Worm (Caenorhabditis elegans) whole organism, L1 larva: Measurements from ENCODE around the gene F47B7.3.

Experiments used
- C16A3.4 ChIP-seq: fragments of 150-350 bp; optimal IDR thresholded peaks from 2 replicates; lab custom pipeline; 2014; ENCODE audit warnings: missing biosample characterization, missing genetic modification characterization
- F16B12.6 ChIP-seq: fragments of 150-350 bp; optimal IDR thresholded peaks from 2 replicates; lab custom pipeline; 2014; ENCODE audit warnings: missing biosample characterization, missing genetic modification characterization
- alr-1 ChIP-seq: fragments of 200-800 bp; sonication (Bioruptor generic); optimal IDR thresholded peaks from 2 replicates; lab custom pipeline; 2018; ENCODE audit warnings: borderline replicate concordance, mild to moderate bottlenecking, missing genetic modification characterization, missing compliant biosample characterization
- blmp-1 ChIP-seq: fragments of 150-350 bp; optimal IDR thresholded peaks from 2 replicates; lab custom pipeline; 2014; ENCODE audit warnings: missing biosample characterization, missing genetic modification characterization
- ceh-82 ChIP-seq, 3 experiments: fragments of 150-350 bp in 1 of 3; sonication (generic microtip) in 2 of 3; optimal IDR thresholded peaks; 2 replicates each; lab custom pipeline; 2014 to 2017; ENCODE audit warnings: missing biosample characterization in 3 of 3, missing genetic modification characterization in 3 of 3
- ceh-88 ChIP-seq: fragments of 200-800 bp; sonication (Bioruptor generic); IDR thresholded peaks from 2 replicates; pipeline ENCODE4 v1.3.6; 2022; ENCODE audit warnings: missing genetic modification characterization, missing compliant biosample characterization
- dpl-1 ChIP-seq, 3 experiments: fragments of 150-350 bp in 2 of 3; sonication (generic microtip) in 1 of 3; optimal IDR thresholded peaks; 2 replicates each; lab custom pipeline; 2014 to 2017; ENCODE audit warnings: missing biosample characterization in 3 of 3, missing genetic modification characterization in 3 of 3, missing genetic modification reagents in 3 of 3
- dsc-1 ChIP-seq: sonication (generic microtip); optimal IDR thresholded peaks from 2 replicates; lab custom pipeline; 2016; ENCODE audit warnings: mild to moderate bottlenecking, missing genetic modification characterization, missing compliant biosample characterization
- efl-1 ChIP-seq, 4 experiments: fragments of 150-350 bp; optimal IDR thresholded peaks in 3 of 4; peaks in 1 of 4; 1 replicate in 1 of 4; 2 replicates in 3 of 4; lab custom pipeline; 2014; ENCODE audit warnings: missing biosample characterization in 2 of 4, missing genetic modification characterization in 2 of 4, missing genetic modification reagents in 2 of 4
- efl-3 ChIP-seq: fragments of 200-800 bp; sonication (Bioruptor generic); optimal IDR thresholded peaks from 2 replicates; lab custom pipeline; 2018; ENCODE audit warnings: mild to moderate bottlenecking, missing genetic modification characterization, missing compliant biosample characterization
- elt-3 ChIP-seq, 6 experiments: fragments of 150-350 bp in 1 of 6; sonication (generic microtip); optimal IDR thresholded peaks; 2 replicates each; lab custom pipeline; 2017 to 2018; ENCODE audit warnings: missing biosample characterization in 6 of 6, missing genetic modification characterization in 6 of 6, inconsistent platforms in 1 of 6
- fkh-10 ChIP-seq: sonication (generic microtip); optimal IDR thresholded peaks from 2 replicates; lab custom pipeline; 2017; ENCODE audit warnings: missing biosample characterization, missing genetic modification reagents, missing genetic modification characterization
- hlh-4 ChIP-seq: sonication (generic microtip); optimal IDR thresholded peaks from 2 replicates; lab custom pipeline; 2016; ENCODE audit warnings: mild to moderate bottlenecking, missing genetic modification characterization, missing compliant biosample characterization
- irx-1 ChIP-seq: sonication (generic microtip); optimal IDR thresholded peaks from 2 replicates; lab custom pipeline; 2016; ENCODE audit warnings: missing genetic modification characterization, missing compliant biosample characterization
- jun-1 ChIP-seq: fragments of 150-350 bp; optimal IDR thresholded peaks from 2 replicates; lab custom pipeline; 2014; ENCODE audit warnings: missing biosample characterization, missing genetic modification reagents, missing genetic modification characterization
- lin-14 ChIP-seq: fragments of 200-800 bp; sonication (Bioruptor generic); optimal IDR thresholded peaks from 2 replicates; lab custom pipeline; 2018; ENCODE audit warnings: mild to moderate bottlenecking, missing genetic modification characterization, moderate library complexity, missing compliant biosample characterization
- lin-35 ChIP-seq, 2 experiments: fragments of 150-350 bp; optimal IDR thresholded peaks; 2 replicates each; lab custom pipeline; 2014; ENCODE audit warnings: missing biosample characterization in 2 of 2, missing genetic modification characterization in 2 of 2, missing genetic modification reagents in 2 of 2
- lin-39 ChIP-seq: fragments of 150-350 bp; optimal IDR thresholded peaks from 2 replicates; lab custom pipeline; 2014; ENCODE audit warnings: missing biosample characterization, missing genetic modification reagents, missing genetic modification characterization
- lir-3 ChIP-seq: sonication (generic microtip); optimal IDR thresholded peaks from 2 replicates; lab custom pipeline; 2016; ENCODE audit warnings: mild to moderate bottlenecking, missing genetic modification characterization, moderate library complexity, missing compliant biosample characterization; ENCODE audit not compliant: poor library complexity
- lsy-2 ChIP-seq, 2 experiments: fragments of 150-350 bp; optimal IDR thresholded peaks; 2 replicates each; lab custom pipeline; 2014; ENCODE audit warnings: missing biosample characterization in 2 of 2, missing genetic modification characterization in 2 of 2
- mab-9 ChIP-seq: fragments of 200-800 bp; sonication (Bioruptor generic); IDR thresholded peaks from 2 replicates; pipeline ENCODE4 v1.3.6; 2022; ENCODE audit warnings: missing genetic modification reagents, missing genetic modification characterization, missing compliant biosample characterization
- mdl-1 ChIP-seq, 2 experiments: fragments of 150-350 bp; optimal IDR thresholded peaks; 2 replicates each; lab custom pipeline; 2014 to 2017; ENCODE audit warnings: missing biosample characterization in 2 of 2, missing genetic modification characterization in 2 of 2, inconsistent platforms in 1 of 2
- mep-1 ChIP-seq: fragments of 150-350 bp; optimal IDR thresholded peaks from 2 replicates; lab custom pipeline; 2014; ENCODE audit warnings: missing biosample characterization, missing genetic modification characterization
- nhr-19 ChIP-seq: fragments of 200-800 bp; sonication (Bioruptor generic); conservative IDR thresholded peaks from 2 replicates; pipeline ENCODE4 v1.3.6; 2022; ENCODE audit warnings: missing genetic modification characterization, missing compliant biosample characterization
- nhr-20 ChIP-seq: sonication (generic microtip); optimal IDR thresholded peaks from 2 replicates; lab custom pipeline; 2016; ENCODE audit warnings: mild to moderate bottlenecking, missing genetic modification characterization, missing compliant biosample characterization
- nhr-237 ChIP-seq: fragments of 150-350 bp; optimal IDR thresholded peaks from 2 replicates; lab custom pipeline; 2014; ENCODE audit warnings: missing biosample characterization, missing genetic modification characterization
- nhr-47 ChIP-seq: sonication (generic microtip); optimal IDR thresholded peaks from 2 replicates; lab custom pipeline; 2016; ENCODE audit warnings: mild to moderate bottlenecking, missing genetic modification characterization, moderate library complexity, missing compliant biosample characterization
- nhr-71 ChIP-seq: sonication (generic microtip); optimal IDR thresholded peaks from 2 replicates; lab custom pipeline; 2016; ENCODE audit warnings: mild to moderate bottlenecking, missing genetic modification characterization, moderate library complexity, missing compliant biosample characterization
- nhr-77 ChIP-seq: fragments of 150-350 bp; optimal IDR thresholded peaks from 2 replicates; lab custom pipeline; 2014; ENCODE audit warnings: missing biosample characterization, missing genetic modification characterization
- nhr-84 ChIP-seq: sonication (generic microtip); optimal IDR thresholded peaks from 2 replicates; lab custom pipeline; 2017; ENCODE audit warnings: missing biosample characterization, missing genetic modification characterization
- nhr-85 ChIP-seq: sonication (generic microtip); peaks from one replicate; lab custom pipeline; 2016; ENCODE audit warnings: missing genetic modification characterization, inconsistent platforms, missing compliant biosample characterization
- nhr-90 ChIP-seq: sonication (generic microtip); optimal IDR thresholded peaks from 2 replicates; lab custom pipeline; 2016; ENCODE audit warnings: mild to moderate bottlenecking, missing genetic modification characterization, missing compliant biosample characterization; ENCODE audit not compliant: poor library complexity
- pax-3 ChIP-seq: fragments of 200-800 bp; sonication (Bioruptor generic); optimal IDR thresholded peaks from 2 replicates; lab custom pipeline; 2018; ENCODE audit warnings: mild to moderate bottlenecking, missing genetic modification characterization, moderate library complexity, missing compliant biosample characterization
- rnt-1 ChIP-seq: sonication (generic microtip); optimal IDR thresholded peaks from 2 replicates; lab custom pipeline; 2016; ENCODE audit warnings: mild to moderate bottlenecking, missing genetic modification characterization, moderate library complexity, missing compliant biosample characterization
- snu-23 ChIP-seq: sonication (generic microtip); optimal IDR thresholded peaks from 2 replicates; lab custom pipeline; 2016; ENCODE audit warnings: missing genetic modification characterization, missing compliant biosample characterization
- swsn-7 ChIP-seq: sonication (generic microtip); optimal IDR thresholded peaks from 2 replicates; lab custom pipeline; 2016; ENCODE audit warnings: missing genetic modification characterization, missing compliant biosample characterization
- tbx-2 ChIP-seq: sonication (generic microtip); optimal IDR thresholded peaks from 2 replicates; lab custom pipeline; 2016; ENCODE audit warnings: missing genetic modification characterization, missing compliant biosample characterization
- unc-130 ChIP-seq: fragments of 150-350 bp; optimal IDR thresholded peaks from 2 replicates; lab custom pipeline; 2017; ENCODE audit warnings: missing biosample characterization, missing genetic modification characterization, inconsistent platforms
- xbp-1 ChIP-seq: sonication (generic microtip); optimal IDR thresholded peaks from 2 replicates; lab custom pipeline; 2016; ENCODE audit warnings: missing genetic modification characterization, missing compliant biosample characterization
- zip-4 ChIP-seq: fragments of 200-800 bp; sonication (Bioruptor generic); optimal IDR thresholded peaks from 2 replicates; lab custom pipeline; 2018; ENCODE audit warnings: mild to moderate bottlenecking, missing genetic modification characterization, moderate library complexity, missing compliant biosample characterization
- ztf-11 ChIP-seq, 2 experiments: sonication (generic microtip); optimal IDR thresholded peaks; 2 replicates each; lab custom pipeline; 2016 to 2017; ENCODE audit warnings: missing genetic modification characterization in 2 of 2, missing biosample characterization in 1 of 2, missing compliant biosample characterization in 1 of 2
- ztf-4 ChIP-seq: fragments of 150-350 bp; optimal IDR thresholded peaks from 2 replicates; lab custom pipeline; 2014; ENCODE audit warnings: missing biosample characterization, missing genetic modification characterization

F47B7.3 gene

DNA sequence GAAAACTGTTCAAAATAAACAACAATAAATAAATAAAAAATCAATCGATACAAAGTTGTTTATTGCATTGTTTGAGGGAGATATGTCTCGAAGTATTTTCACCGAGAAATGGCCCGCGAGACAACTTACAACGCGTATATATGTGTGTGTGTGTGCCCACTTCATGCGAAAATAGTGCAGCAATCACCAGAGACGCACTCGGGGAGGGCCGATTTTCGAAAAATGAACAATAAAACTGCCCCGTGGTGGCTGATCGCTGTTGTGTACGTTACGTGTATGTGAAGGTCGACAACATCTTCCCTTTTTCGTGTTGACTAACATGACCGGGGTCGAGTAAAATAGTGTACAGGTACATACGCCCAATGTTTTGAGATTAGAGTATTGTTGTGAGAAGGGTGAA lies 24.3 kb upstream of the F47B7.3 start (continued):
- TF ChIP-seq swsn-7 (tag; lab: Kevin White, UChicago) (peak; percentile 70), snu-23 (GFP tag; lab: Kevin White, UChicago) (peak; percentile 88), efl-1 (optimal IDR thresholded peaks at IDR 0.05; lab: Kevin White, UChicago) (peak; percentile 7 to 21), efl-1 (GFP tag; optimal IDR thresholded peaks at IDR 0.05 in 1 of 2; lab: Kevin White, UChicago) (peak in 1 of 2 experiments; percentile 91), ceh-88 (GFP tag; lab: Robert Waterston, UW) (peak; percentile 44; the same call in 1 of the 2 replicates), unc-130 (tag; lab: Kevin White, UChicago) (peak; percentile 29), alr-1 (tag; lab: Kevin White, UChicago) (no peak), nhr-237 (tag; lab: Kevin White, UChicago) (no peak), dpl-1 (GFP tag; optimal IDR thresholded peaks at IDR 0.05; lab: Kevin White, UChicago) (peak in 2 of 3 experiments; percentile 2 to 18), lin-39 (no peak), nhr-84 (no peak), nhr-77 (tag; lab: Kevin White, UChicago) (no peak)

ce11 chrX:3787431-3788076 lies 23.4 kb upstream of the F47B7.3 start, which contains the start of gene pmpl-1:
pmpl-1 (plus strand) TSS chrX:3788026.
- TF ChIP-seq lin-35 (GFP tag; optimal IDR thresholded peaks at IDR 0.05; lab: Kevin White, UChicago): peak; percentile 34
- TF ChIP-seq nhr-85 (tag; lab: Kevin White, UChicago): peak; percentile 95
- peak; percentile 51 for TF ChIP-seq nhr-47 (tag; lab: Kevin White, UChicago)
- peak in 1 of 2 experiments; percentile 73 for TF ChIP-seq mdl-1 (tag; optimal IDR thresholded peaks at IDR 0.05; lab: Kevin White, UChicago)
- no peak for TF ChIP-seq F16B12.6
- TF ChIP-seq swsn-7 (tag; lab: Kevin White, UChicago): peak; percentile 21
- TF ChIP-seq zip-4 (GFP tag; lab: Kevin White, UChicago): no peak
- peak in 3 of 6 experiments; percentile 28 to 67 (median 48) for TF ChIP-seq elt-3 (tag; optimal IDR thresholded peaks at IDR 0.05; lab: Kevin White, UChicago)
- peak; percentile 31; the same call in 1 of the 2 replicates for TF ChIP-seq nhr-19 (GFP tag; lab: Robert Waterston, UW)
- peak; percentile 81 for TF ChIP-seq nhr-20
- TF ChIP-seq blmp-1 (tag; lab: Kevin White, UChicago): peak; percentile 39
- peak; percentile 72 for TF ChIP-seq nhr-90
- peak in 2 of 3 experiments; percentile 8 to 17 for TF ChIP-seq ceh-82 (tag; optimal IDR thresholded peaks at IDR 0.05; lab: Kevin White, UChicago)
- peak; percentile 89 for TF ChIP-seq lin-14 (GFP tag; lab: Kevin White, UChicago)
- peak; percentile 80 for TF ChIP-seq nhr-71 (tag; lab: Kevin White, UChicago)
- peak; percentile 50 for TF ChIP-seq tbx-2 (tag; lab: Kevin White, UChicago)
- peak; percentile 33 to 53 for TF ChIP-seq lsy-2 (tag; optimal IDR thresholded peaks at IDR 0.05; lab: Kevin White, UChicago)
- peak; percentile 80 for TF ChIP-seq snu-23 (GFP tag; lab: Kevin White, UChicago)
- TF ChIP-seq lir-3 (tag; lab: Kevin White, UChicago): no peak
- TF ChIP-seq hlh-4 (tag; lab: Kevin White, UChicago): no peak
- peak in 2 of 3 experiments; percentile 4 to 11 for TF ChIP-seq dpl-1 (GFP tag; optimal IDR thresholded peaks at IDR 0.05; lab: Kevin White, UChicago)
- peak; percentile 44 for TF ChIP-seq C16A3.4 (tag; lab: Kevin White, UChicago)
- no peak for TF ChIP-seq ztf-4 (tag; lab: Kevin White, UChicago)
- peak; percentile 79 for TF ChIP-seq mep-1 (tag; lab: Kevin White, UChicago)
- peak; percentile 32 for TF ChIP-seq xbp-1 (tag; lab: Kevin White, UChicago)
- TF ChIP-seq fkh-10 (GFP tag; lab: Kevin White, UChicago): no peak
- peak in 1 of 2 experiments; percentile 11 for TF ChIP-seq ztf-11 (tag; optimal IDR thresholded peaks at IDR 0.05; lab: Kevin White, UChicago)
- TF ChIP-seq unc-130 (tag; lab: Kevin White, UChicago): peak; percentile 50
- TF ChIP-seq efl-3 (GFP tag; lab: Kevin White, UChicago): no peak
- TF ChIP-seq rnt-1 (tag; lab: Kevin White, UChicago): peak; percentile 50
- no peak for TF ChIP-seq nhr-84
- no peak for TF ChIP-seq mab-9 (GFP tag; lab: Robert Waterston, UW)
- TF ChIP-seq pax-3 (tag; lab: Kevin White, UChicago): peak; percentile 0
- no peak for TF ChIP-seq efl-1 (optimal IDR thresholded peaks at IDR 0.05; lab: Kevin White, UChicago)
- TF ChIP-seq efl-1 (GFP tag; optimal IDR thresholded peaks at IDR 0.05 in 1 of 2; lab: Kevin White, UChicago): peak in 1 of 2 experiments; percentile 86
- peak; percentile 23 for TF ChIP-seq dsc-1 (tag; lab: Kevin White, UChicago)
- TF ChIP-seq irx-1: peak; percentile 36
- TF ChIP-seq jun-1 (tag; lab: Kevin White, UChicago): no peak
